Fruit fly (Drosophila melanogaster): ENCODE results near the gene Elovl7.

The Elovl7 gene

dm6 chr3R:7990799-7991423 is 4.7 kb downstream of the Elovl7 start (continued):
- TF ChIP-seq CG5953 (GFP tag; IDR thresholded peaks at IDR 0.05) (no peak), HLHmδ (GFP tag; optimal IDR thresholded peaks at IDR 0.05) (no peak), sqz (GFP tag; optimal IDR thresholded peaks at IDR 0.05) (peak; percentile 41), onecut (GFP tag; IDR thresholded peaks at IDR 0.05) (peak; percentile 49; the same call in 1 of the 2 replicates), oc (tag; optimal IDR thresholded peaks at IDR 0.05) (peak; percentile 72), Awh (GFP tag; IDR thresholded peaks at IDR 0.05) (peak; percentile 81), gro (GFP tag; optimal IDR thresholded peaks at IDR 0.05) (no peak), kni (GFP tag; optimal IDR thresholded peaks at IDR 0.05) (peak; percentile 62), Dll (GFP tag; IDR thresholded peaks at IDR 0.05; ENCODE audit: partially characterized antibody) (no peak), exex (tag; optimal IDR thresholded peaks at IDR 0.05) (no peak), abd-A (tag; optimal IDR thresholded peaks at IDR 0.05) (peak; percentile 64), maf-S (GFP tag; optimal IDR thresholded peaks at IDR 0.05) (no peak), pros (GFP tag; optimal IDR thresholded peaks at IDR 0.05) (peak; percentile 67), CG12744 (GFP tag; optimal IDR thresholded peaks at IDR 0.05) (no peak), CG33213 (GFP tag; optimal IDR thresholded peaks at IDR 0.05) (no peak)

DNA sequence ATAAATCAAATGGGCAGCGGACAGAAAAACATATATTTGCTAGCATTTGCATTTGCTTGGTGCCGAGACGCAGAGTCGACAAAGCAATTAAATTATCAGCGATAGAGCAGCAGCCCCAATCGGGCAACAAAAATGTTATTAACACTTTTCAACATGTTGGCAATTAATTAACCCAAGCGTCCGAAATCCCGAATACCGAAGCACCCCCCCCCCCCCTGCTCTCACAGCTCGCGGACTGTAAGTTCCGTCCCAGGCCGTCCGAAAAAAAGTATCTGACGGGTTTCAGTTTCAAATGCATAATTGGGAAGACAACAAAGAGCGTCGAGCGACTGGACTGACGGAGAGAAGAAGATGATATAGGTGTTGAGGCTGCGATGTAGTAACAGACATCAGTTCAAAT is 5.4 kb downstream of the Elovl7 start:
- TF ChIP-seq peb (GFP tag; IDR thresholded peaks at IDR 0.05): no peak
- TF ChIP-seq HLH4C (GFP tag; IDR thresholded peaks at IDR 0.05; ENCODE audit: partially characterized antibody): no peak
- no peak for TF ChIP-seq so (GFP tag; IDR thresholded peaks at IDR 0.05)
- TF ChIP-seq br (optimal IDR thresholded peaks at IDR 0.05): no peak
- no peak for TF ChIP-seq danr (GFP tag; IDR thresholded peaks at IDR 0.05)
- peak; percentile 23 for TF ChIP-seq sens (GFP tag)
- no peak for TF ChIP-seq CG2712 (tag; optimal IDR thresholded peaks at IDR 0.05)
- no peak for TF ChIP-seq CG10959 (GFP tag; IDR thresholded peaks at IDR 0.05)
- no peak for TF ChIP-seq Aef1 (GFP tag; IDR thresholded peaks at IDR 0.05)
- TF ChIP-seq ken (GFP tag; IDR thresholded peaks at IDR 0.05): no peak
- no peak for TF ChIP-seq sug (tag; optimal IDR thresholded peaks at IDR 0.05)
- TF ChIP-seq H15 (GFP tag; IDR thresholded peaks at IDR 0.05): no peak
- TF ChIP-seq Usf (GFP tag; optimal IDR thresholded peaks at IDR 0.05): no peak
- no peak for TF ChIP-seq toy (GFP tag; IDR thresholded peaks at IDR 0.05)
- peak; percentile 72 for TF ChIP-seq CG12769 (tag; optimal IDR thresholded peaks at IDR 0.05)
- no peak for TF ChIP-seq Atf3 (GFP tag; optimal IDR thresholded peaks at IDR 0.05)
- no peak for TF ChIP-seq fu2 (GFP tag; optimal IDR thresholded peaks at IDR 0.05)
- 0 out of 2 replicates have a peak, but pooled peaks have one; percentile 29 for TF ChIP-seq crol (GFP tag; IDR thresholded peaks at IDR 0.05)
- no peak for TF ChIP-seq jigr1 (GFP tag; IDR thresholded peaks at IDR 0.05)
- TF ChIP-seq CG3847 (GFP tag; IDR thresholded peaks at IDR 0.05): no peak
- TF ChIP-seq CG12391 (tag; optimal IDR thresholded peaks at IDR 0.05): no peak
- TF ChIP-seq Hey (tag; optimal IDR thresholded peaks at IDR 0.05): no peak
- no peak for TF ChIP-seq CG9215 (GFP tag; IDR thresholded peaks at IDR 0.05)
- no peak for TF ChIP-seq CG12299 (tag; optimal IDR thresholded peaks at IDR 0.05)
- no peak for TF ChIP-seq dm (GFP tag; optimal IDR thresholded peaks at IDR 0.05)
- no peak for TF ChIP-seq Sin3A (optimal IDR thresholded peaks at IDR 0.05)
- no peak for TF ChIP-seq Fer2 (tag; optimal IDR thresholded peaks at IDR 0.05)
- no peak for TF ChIP-seq zfh1 (GFP tag; IDR thresholded peaks at IDR 0.05)
- TF ChIP-seq CG3163 (GFP tag; optimal IDR thresholded peaks at IDR 0.05): no peak
- TF ChIP-seq chinmo (GFP tag; IDR thresholded peaks at IDR 0.05; ENCODE audit: partially characterized antibody): 0 out of 4 replicates have a peak, but pooled peaks have one; percentile 6
- no peak for TF ChIP-seq Trl (optimal IDR thresholded peaks at IDR 0.05)
- TF ChIP-seq Trl (GFP tag; optimal IDR thresholded peaks at IDR 0.05): no peak
- TF ChIP-seq schlank (tag; optimal IDR thresholded peaks at IDR 0.05): no peak
- TF ChIP-seq sd (tag; optimal IDR thresholded peaks at IDR 0.05): peak; percentile 67
- peak; percentile 58 for TF ChIP-seq Awh (GFP tag; IDR thresholded peaks at IDR 0.05)
- no peak for TF ChIP-seq pho (GFP tag; optimal IDR thresholded peaks at IDR 0.05)
- TF ChIP-seq dimm (GFP tag; IDR thresholded peaks at IDR 0.05): no peak
- TF ChIP-seq trh (GFP tag; optimal IDR thresholded peaks at IDR 0.05): no peak

Measured in whole organism, embryonic.